Worm (Caenorhabditis elegans) whole organism, young adult: ENCODE data around the gene F36D4.1.
"Not testable (repeated sequence)": the region's sequence is repeated elsewhere in the genome, so short reads cannot be mapped to it uniquely, and the experiment has no call there.

Experiments used
- let-607 ChIP-seq, 2 experiments: fragments of 200-800 bp in 1 of 2; sonication (Bioruptor generic) in 1 of 2; sonication (generic microtip) in 1 of 2; optimal IDR thresholded peaks; 2 replicates each; lab custom pipeline; 2016 to 2018; ENCODE audit warnings: mild to moderate bottlenecking in 2 of 2, missing compliant biosample characterization in 2 of 2, missing genetic modification characterization in 2 of 2, moderate library complexity in 2 of 2, missing genotype in 1 of 2
- madf-6 ChIP-seq: fragments of 200-800 bp; sonication (Bioruptor generic); IDR thresholded peaks from 2 replicates; pipeline ENCODE4 v1.3.6; 2022; ENCODE audit warnings: missing genetic modification reagents, missing genetic modification characterization, missing compliant biosample characterization
- pha-4 ChIP-seq: fragments of 150-350 bp; sonication (generic microtip); optimal IDR thresholded peaks from 2 replicates; lab custom pipeline; 2014; ENCODE audit warnings: missing biosample characterization, missing genetic modification reagents, missing genetic modification characterization
- repo-1 ChIP-seq: sonication (generic microtip); optimal IDR thresholded peaks from 2 replicates; lab custom pipeline; 2017; ENCODE audit warnings: mild to moderate bottlenecking, missing genetic modification characterization, missing compliant biosample characterization
- unc-62 ChIP-seq: fragments of 150-350 bp; optimal IDR thresholded peaks from 2 replicates; lab custom pipeline; 2014; ENCODE audit warnings: missing biosample characterization, missing genetic modification reagents, missing genetic modification characterization
- ztf-6 ChIP-seq: fragments of 200-800 bp; sonication (Bioruptor generic); IDR thresholded peaks from 2 replicates; pipeline ENCODE4 v1.3.6; 2022; ENCODE audit warnings: missing genetic modification reagents, missing genetic modification characterization, missing compliant biosample characterization

- not testable (repeated sequence) for TF ChIP-seq pha-4; repo-1 (tag; lab: Kevin White, UChicago); ztf-6; unc-62 (GFP tag; lab: Kevin White, UChicago); let-607 (tag; optimal IDR thresholded peaks at IDR 0.05; lab: Kevin White, UChicago)
- peak; percentile 91 for TF ChIP-seq madf-6 (GFP tag; lab: Robert Waterston, UW)
These were observed 22.7 kb downstream of the F36D4.1 start, which contains the start of gene Y54B9A.1 for ce11 chrV:9439315-9440002.
